Fruit fly (Drosophila melanogaster): ENCODE results near the gene Rev1.
A peak's percentile ranks its signal among the peaks of the same experiment; 100 is the strongest.

Rev1 gene

DNA sequence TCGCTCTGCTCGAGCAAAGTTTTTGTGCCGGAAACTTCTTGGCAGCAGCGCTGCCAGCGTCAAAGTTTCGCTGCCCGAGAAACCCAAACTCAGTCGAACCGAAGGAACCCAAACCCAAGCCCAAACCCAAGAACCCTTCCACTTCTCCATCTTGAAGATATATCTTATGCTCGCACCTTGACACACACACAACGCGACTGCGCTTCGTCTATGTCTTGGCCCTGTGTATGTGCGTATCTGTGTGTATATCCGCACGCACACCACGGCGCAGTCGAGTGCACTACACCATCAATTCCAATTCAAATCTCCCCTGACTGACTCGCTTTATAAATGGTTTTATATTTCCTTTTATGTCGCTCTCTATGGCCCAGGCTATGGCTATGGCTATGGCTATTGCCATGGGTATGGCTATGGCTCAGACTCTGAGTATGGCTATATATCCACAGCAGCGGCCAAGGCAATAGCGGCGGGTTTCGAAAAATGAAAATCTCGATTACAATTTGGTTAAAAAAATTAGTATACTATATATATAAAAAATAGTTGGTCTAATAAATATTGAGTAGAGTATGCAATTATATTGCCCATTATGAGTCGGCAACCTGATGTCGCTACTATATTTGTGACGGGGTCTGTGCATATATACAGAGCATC, 42.4 kb downstream of the Rev1 start (continued):
- TF ChIP-seq zen2 (GFP tag; IDR thresholded peaks at IDR 0.05; ENCODE audit: partially characterized antibody) (no peak), chinmo (GFP tag; IDR thresholded peaks at IDR 0.05; ENCODE audit: partially characterized antibody) (0 out of 4 replicates have a peak, but pooled peaks have one; percentile 19), tx (GFP tag; optimal IDR thresholded peaks at IDR 0.05) (peak; percentile 26), HLH4C (GFP tag; IDR thresholded peaks at IDR 0.05; ENCODE audit: partially characterized antibody) (no peak), croc (GFP tag; conservative IDR thresholded peaks at IDR 0.05) (peak; percentile 95), CG13287 (GFP tag; IDR thresholded peaks at IDR 0.05; ENCODE audit: partially characterized antibody) (no peak), CG8478 (optimal IDR thresholded peaks at IDR 0.05) (no peak), CG17361 (GFP tag; IDR thresholded peaks at IDR 0.05) (peak; percentile 98), fu2 (GFP tag; optimal IDR thresholded peaks at IDR 0.05) (no peak), dimm (GFP tag; IDR thresholded peaks at IDR 0.05) (peak; percentile 81), Awh (GFP tag; IDR thresholded peaks at IDR 0.05) (peak; percentile 96), lola (GFP tag; optimal IDR thresholded peaks at IDR 0.05) (peak in 1 of 3 experiments; percentile 97), bab2 (GFP tag; optimal IDR thresholded peaks at IDR 0.05) (peak; percentile 69), onecut (GFP tag; IDR thresholded peaks at IDR 0.05) (peak; percentile 95), lov (optimal IDR thresholded peaks at IDR 0.05) (no peak), lov (GFP tag; IDR thresholded peaks at IDR 0.05) (peak; percentile 96), D19A (tag; optimal IDR thresholded peaks at IDR 0.05) (peak; percentile 94), CG9215 (GFP tag; IDR thresholded peaks at IDR 0.05) (peak; percentile 88), Vsx1 (GFP tag; optimal IDR thresholded peaks at IDR 0.05) (peak; percentile 89), CG1647 (GFP tag; optimal IDR thresholded peaks at IDR 0.05) (peak; percentile 65), sima (GFP tag; optimal IDR thresholded peaks at IDR 0.05) (peak; percentile 57), CG8388 (GFP tag; optimal IDR thresholded peaks at IDR 0.05) (peak; percentile 95), CG18476 (GFP tag; optimal IDR thresholded peaks at IDR 0.05) (peak; percentile 88), CG12659 (GFP tag; optimal IDR thresholded peaks at IDR 0.05) (peak; percentile 96), kay (GFP tag; optimal IDR thresholded peaks at IDR 0.05) (peak; percentile 89), CG4854 (GFP tag; optimal IDR thresholded peaks at IDR 0.05) (peak; percentile 81), CG6791 (GFP tag; IDR thresholded peaks at IDR 0.05; ENCODE audit: partially characterized antibody) (peak; percentile 67), CG8924 (tag; optimal IDR thresholded peaks at IDR 0.05) (peak; percentile 98), YL-1 (GFP tag; optimal IDR thresholded peaks at IDR 0.05) (peak; percentile 90), dati (GFP tag; IDR thresholded peaks at IDR 0.05) (peak; percentile 91), Atf6 (GFP tag; IDR thresholded peaks at IDR 0.05) (peak; percentile 94), CG11085 (GFP tag; IDR thresholded peaks at IDR 0.05) (peak; percentile 85), CG5953 (GFP tag; IDR thresholded peaks at IDR 0.05) (peak; percentile 88), CG30431 (GFP tag; optimal IDR thresholded peaks at IDR 0.05) (peak; percentile 95), hbn (GFP tag; IDR thresholded peaks at IDR 0.05; ENCODE audit: partially characterized antibody) (no peak), CG2129 (GFP tag; IDR thresholded peaks at IDR 0.05; ENCODE audit: partially characterized antibody) (no peak), Xbp1 (GFP tag; optimal IDR thresholded peaks at IDR 0.05) (peak; percentile 94), chm (GFP tag; IDR thresholded peaks at IDR 0.05) (peak; percentile 96), CG8281 (tag; optimal IDR thresholded peaks at IDR 0.05) (peak; percentile 88), CG34422 (GFP tag; IDR thresholded peaks at IDR 0.05) (peak; percentile 94), Doc3 (GFP tag; IDR thresholded peaks at IDR 0.05; ENCODE audit: partially characterized antibody) (no peak), fd3F (GFP tag; optimal IDR thresholded peaks at IDR 0.05) (peak; percentile 91), CG10321 (GFP tag; IDR thresholded peaks at IDR 0.05) (peak; percentile 70), sc (optimal IDR thresholded peaks at IDR 0.05) (no peak), sc (GFP tag; optimal IDR thresholded peaks at IDR 0.05) (peak; percentile 93), CG6654 (GFP tag; optimal IDR thresholded peaks at IDR 0.05) (peak; percentile 83), grau (tag; optimal IDR thresholded peaks at IDR 0.05) (peak; percentile 95), fd64A (GFP tag; optimal IDR thresholded peaks at IDR 0.05) (peak; percentile 89), Stat92E (GFP tag; optimal IDR thresholded peaks at IDR 0.05) (peak in 1 of 3 experiments; percentile 94)
